Fruit fly (Drosophila melanogaster) whole organism, prepupa: ENCODE measurements around the gene CG14383.

Source experiments
- CG11902 ChIP-seq: fragments of 200-800 bp; sonication (Bioruptor generic); optimal IDR thresholded peaks from 3 replicates; lab custom pipeline; 2016; ENCODE audit warnings: missing biosample characterization, missing genetic modification characterization
- CG15336 ChIP-seq: fragments of 200-800 bp; sonication (Bioruptor generic); IDR thresholded peaks from 2 replicates; pipeline ENCODE4 v1.3.6; 2022; ENCODE audit warnings: missing biosample characterization, missing genetic modification characterization
- CG1621 ChIP-seq: fragments of 200-800 bp; sonication (Bioruptor generic); optimal IDR thresholded peaks from 3 replicates; lab custom pipeline; 2018; ENCODE audit warnings: missing biosample characterization, mild to moderate bottlenecking, missing genetic modification characterization
- CG16779 ChIP-seq: fragments of 200-800 bp; sonication (Bioruptor generic); optimal IDR thresholded peaks from 3 replicates; lab custom pipeline; 2017; ENCODE audit warnings: missing biosample characterization, mild to moderate bottlenecking, missing genetic modification characterization
- CG3032 ChIP-seq: fragments of 200-800 bp; optimal IDR thresholded peaks from 2 replicates; lab custom pipeline; 2019; ENCODE audit warnings: missing biosample characterization, mild to moderate bottlenecking, missing genetic modification characterization, moderate library complexity
- CG31627 ChIP-seq: fragments of 200-800 bp; sonication (Bioruptor generic); optimal IDR thresholded peaks from 3 replicates; lab custom pipeline; 2016; ENCODE audit warnings: missing biosample characterization, missing genetic modification characterization
- CG3919 ChIP-seq: fragments of 200-800 bp; sonication (Bioruptor generic); optimal IDR thresholded peaks from 3 replicates; lab custom pipeline; 2016; ENCODE audit warnings: missing biosample characterization, missing genetic modification characterization
- CG6163 ChIP-seq: fragments of 200-800 bp; sonication (Bioruptor generic); IDR thresholded peaks from 3 replicates; pipeline ENCODE4 v1.3.6; 2022; ENCODE audit warnings: missing biosample characterization, missing genetic modification characterization
- CG6792 ChIP-seq: fragments of 200-800 bp; sonication (Bioruptor generic); optimal IDR thresholded peaks from 3 replicates; lab custom pipeline; 2016; ENCODE audit warnings: missing biosample characterization, missing genetic modification characterization
- CG6854 ChIP-seq: fragments of 200-800 bp; sonication (Bioruptor generic); optimal IDR thresholded peaks from 2 replicates; lab custom pipeline; 2017; ENCODE audit warnings: missing biosample characterization, mild to moderate bottlenecking, missing genetic modification characterization
- CG8119 ChIP-seq: fragments of 200-800 bp; sonication (Bioruptor generic); IDR thresholded peaks from 3 replicates; pipeline ENCODE4 v1.3.6; 2022; ENCODE audit warnings: missing biosample characterization, missing genetic modification characterization
- CG8319 ChIP-seq: fragments of 200-800 bp; sonication (Bioruptor generic); optimal IDR thresholded peaks from 3 replicates; lab custom pipeline; 2016; ENCODE audit warnings: missing biosample characterization, missing genetic modification characterization
- CG8632 ChIP-seq: fragments of 200-800 bp; sonication (Bioruptor generic); optimal IDR thresholded peaks from 3 replicates; lab custom pipeline; 2016; ENCODE audit warnings: missing biosample characterization, missing genetic modification characterization
- Eip75B ChIP-seq: fragments of 200-800 bp; sonication (Bioruptor generic); optimal IDR thresholded peaks from 3 replicates; lab custom pipeline; 2016; ENCODE audit warnings: missing biosample characterization, missing genetic modification characterization
- Eip78C ChIP-seq: fragments of 200-800 bp; sonication (Bioruptor generic); peaks from one replicate; lab custom pipeline; 2016; ENCODE audit warnings: missing biosample characterization, missing genetic modification characterization
- Ets21C ChIP-seq: fragments of 200-800 bp; sonication (Bioruptor generic); optimal IDR thresholded peaks from 3 replicates; lab custom pipeline; 2016; ENCODE audit warnings: missing biosample characterization, missing genetic modification characterization
- Ets96B ChIP-seq: fragments of 200-800 bp; optimal IDR thresholded peaks from 2 replicates; lab custom pipeline; 2019; ENCODE audit warnings: missing biosample characterization, mild to moderate bottlenecking, missing genetic modification characterization, moderate library complexity
- Gug ChIP-seq: fragments of 200-800 bp; sonication (Bioruptor generic); IDR thresholded peaks from 2 replicates; pipeline ENCODE4 v1.3.6; 2022; ENCODE audit warnings: missing biosample characterization, missing genetic modification characterization
- Hr39 ChIP-seq: fragments of 200-800 bp; sonication (Bioruptor generic); optimal IDR thresholded peaks from 2 replicates; lab custom pipeline; 2016; ENCODE audit warnings: missing biosample characterization, missing genetic modification characterization
- Hr4 ChIP-seq: fragments of 200-800 bp; sonication (Bioruptor generic); optimal IDR thresholded peaks from 3 replicates; lab custom pipeline; 2016; ENCODE audit warnings: missing biosample characterization, missing genetic modification characterization
- Met ChIP-seq: fragments of 200-800 bp; sonication (Bioruptor generic); optimal IDR thresholded peaks from 3 replicates; lab custom pipeline; 2016; ENCODE audit warnings: missing biosample characterization, missing genetic modification characterization
- OdsH ChIP-seq: fragments of 200-800 bp; sonication (Bioruptor generic); optimal IDR thresholded peaks from 3 replicates; lab custom pipeline; 2016; ENCODE audit warnings: missing biosample characterization, missing genetic modification characterization
- Sox102F ChIP-seq: fragments of 200-800 bp; sonication (Bioruptor generic); optimal IDR thresholded peaks from 2 replicates; lab custom pipeline; 2016; ENCODE audit warnings: missing biosample characterization, mild to moderate bottlenecking, missing genetic modification characterization
- Sox14 ChIP-seq: fragments of 200-800 bp; sonication (Bioruptor generic); optimal IDR thresholded peaks from 3 replicates; lab custom pipeline; 2016; ENCODE audit warnings: missing biosample characterization, missing genetic modification characterization
- cyc ChIP-seq: fragments of 200-800 bp; sonication (Bioruptor generic); optimal IDR thresholded peaks from 3 replicates; lab custom pipeline; 2016; ENCODE audit warnings: missing biosample characterization, missing genetic modification characterization
- dac ChIP-seq: fragments of 200-800 bp; sonication (Bioruptor generic); optimal IDR thresholded peaks from 2 replicates; lab custom pipeline; 2017; ENCODE audit warnings: missing biosample characterization, mild to moderate bottlenecking, missing genetic modification characterization
- dsx ChIP-seq: fragments of 200-800 bp; optimal IDR thresholded peaks from 3 replicates; lab custom pipeline; 2019; ENCODE audit warnings: missing biosample characterization, mild to moderate bottlenecking, missing genetic modification characterization, moderate library complexity; ENCODE audit not compliant: poor library complexity, severe bottlenecking
- esn ChIP-seq: fragments of 200-800 bp; sonication (Bioruptor generic); optimal IDR thresholded peaks from 2 replicates; lab custom pipeline; 2016; ENCODE audit warnings: missing biosample characterization, mild to moderate bottlenecking, missing genetic modification characterization, moderate library complexity
- fd59A ChIP-seq: fragments of 200-800 bp; sonication (Bioruptor generic); optimal IDR thresholded peaks from 2 replicates; lab custom pipeline; 2017; ENCODE audit warnings: missing biosample characterization, mild to moderate bottlenecking, missing genetic modification characterization, missing genetic modification reagents
- lz ChIP-seq: fragments of 200-800 bp; sonication (Bioruptor generic); optimal IDR thresholded peaks from 3 replicates; lab custom pipeline; 2016; ENCODE audit warnings: missing biosample characterization, missing genetic modification characterization
- net ChIP-seq: fragments of 200-800 bp; sonication (Bioruptor generic); optimal IDR thresholded peaks from 3 replicates; lab custom pipeline; 2016; ENCODE audit warnings: missing biosample characterization, missing genetic modification characterization
- pdm3 ChIP-seq: fragments of 200-800 bp; sonication (Bioruptor generic); optimal IDR thresholded peaks from 3 replicates; lab custom pipeline; 2016; ENCODE audit warnings: missing biosample characterization, missing genetic modification characterization
- ss ChIP-seq, 2 experiments: fragments of 200-800 bp; sonication (Bioruptor generic); optimal IDR thresholded peaks; 2 replicates in 1 of 2; 3 replicates in 1 of 2; lab custom pipeline; 2017 to 2018; ENCODE audit warnings: mild to moderate bottlenecking in 2 of 2, missing biosample characterization in 2 of 2, missing genetic modification characterization in 2 of 2, moderate library complexity in 1 of 2
- svp ChIP-seq: fragments of 200-800 bp; sonication (Bioruptor generic); peaks from one replicate; lab custom pipeline; 2016; ENCODE audit warnings: missing biosample characterization, missing genetic modification characterization
- topi ChIP-seq: fragments of 200-800 bp; sonication (Bioruptor generic); optimal IDR thresholded peaks from 3 replicates; lab custom pipeline; 2016; ENCODE audit warnings: missing biosample characterization, missing genetic modification characterization
- vri ChIP-seq: fragments of 200-800 bp; sonication (Bioruptor generic); optimal IDR thresholded peaks from 3 replicates; lab custom pipeline; 2016; ENCODE audit warnings: missing biosample characterization, mild to moderate bottlenecking, missing genetic modification characterization

The CG14383 gene

dm6 chr3R:13012351-13012750 is 24.0 kb upstream of the CG14383 start (continued):
- peak; percentile 72 for TF ChIP-seq CG3919
- peak; percentile 63 for TF ChIP-seq Ets96B (tag; lab: Kevin White, UChicago)
- TF ChIP-seq svp (GFP tag; lab: Kevin White, UChicago), result peak; percentile 87
- TF ChIP-seq Sox102F (GFP tag; lab: Kevin White, UChicago), result peak; percentile 71
- TF ChIP-seq OdsH (GFP tag; lab: Kevin White, UChicago), result peak; percentile 77
- TF ChIP-seq dsx, result peak; percentile 48
- peak; percentile 26 for TF ChIP-seq CG6854 (GFP tag; lab: Kevin White, UChicago)
- TF ChIP-seq pdm3 (GFP tag; lab: Kevin White, UChicago), result peak; percentile 78
- TF ChIP-seq, all 60 proteins: peak for 55

dm6 chr3R:13011621-13011963 is 23.3 kb upstream of the CG14383 start, which contains the start of gene CtBP:
Gene CtBP (plus strand): TSS chr3R:13011649.
- peak; percentile 40 for TF ChIP-seq CG6854 (GFP tag; lab: Kevin White, UChicago)
- TF ChIP-seq Met (GFP tag; lab: Kevin White, UChicago), result no peak
- peak in 1 of 2 experiments; percentile 31 for TF ChIP-seq ss (GFP tag; optimal IDR thresholded peaks at IDR 0.05; lab: Kevin White, UChicago)
- TF ChIP-seq pdm3 (GFP tag; lab: Kevin White, UChicago), result no peak
- peak; percentile 92 for TF ChIP-seq CG1621 (tag; lab: Kevin White, UChicago)
- TF ChIP-seq Hr39 (GFP tag; lab: Kevin White, UChicago), result no peak
- no peak for TF ChIP-seq dac (GFP tag; lab: Kevin White, UChicago)
- TF ChIP-seq CG8119 (GFP tag; lab: Robert Waterston, UW), result 0 out of 3 replicates have a peak, but pooled peaks have one; percentile 26
- peak; percentile 15 for TF ChIP-seq CG16779
- no peak for TF ChIP-seq CG11902 (GFP tag; lab: Kevin White, UChicago)

dm6 chr3R:13010905-13011620 is 22.8 kb upstream of the CG14383 start, which contains the start of gene CG8031:
Gene CG8031 (minus strand): TSS chr3R:13011310.
- TF ChIP-seq Sox14 (GFP tag; lab: Kevin White, UChicago) (peak; percentile 87), topi (GFP tag; lab: Kevin White, UChicago) (no peak), Eip78C (GFP tag; lab: Kevin White, UChicago) (peak; percentile 31), CG8319 (GFP tag; lab: Kevin White, UChicago) (peak; percentile 21), CG8119 (GFP tag; lab: Robert Waterston, UW) (0 out of 3 replicates have a peak, but pooled peaks have one; percentile 28), CG6792 (GFP tag; lab: Kevin White, UChicago) (no peak), Hr4 (no peak), CG6163 (peak; percentile 50; the same call in 1 of the 3 replicates), vri (GFP tag; lab: Kevin White, UChicago) (peak; percentile 73), CG15336 (GFP tag; lab: Robert Waterston, UW) (0 out of 2 replicates have a peak, but pooled peaks have one; percentile 17), CG6854 (GFP tag; lab: Kevin White, UChicago) (peak; percentile 2)

- TF ChIP-seq lz (GFP tag; lab: Kevin White, UChicago), result no peak
- no peak for TF ChIP-seq fd59A
Observed at dm6 chr3R:13009595-13009994, 21.3 kb upstream of the CG14383 start, which contains the start of gene CG11656. Gene CG11656 (plus strand): TSS chr3R:13009895.

- TF ChIP-seq Ets21C (GFP tag; lab: Kevin White, UChicago), result no peak
- TF ChIP-seq fd59A, result no peak
- peak; percentile 42 for TF ChIP-seq CG6854 (GFP tag; lab: Kevin White, UChicago)
Observed at dm6 chr3R:12998234-12998591, 9.9 kb upstream of the CG14383 start.

dm6 chr3R:12997550-12998233 is 9.4 kb upstream of the CG14383 start, which contains the start of the genes CG17327, CG44194 and CG7518:
Gene CG17327 (minus strand): TSS chr3R:12997726.
Gene CG44194 (minus strand): TSS chr3R:12997726.
Gene CG7518 (plus strand): TSS chr3R:12998089.
- TF ChIP-seq Ets21C (GFP tag; lab: Kevin White, UChicago) (no peak), Met (GFP tag; lab: Kevin White, UChicago) (no peak), CG31627 (GFP tag; lab: Kevin White, UChicago) (peak; percentile 1), Eip75B (GFP tag; lab: Kevin White, UChicago) (no peak), Gug (GFP tag; lab: Robert Waterston, UW) (no peak), cyc (GFP tag; lab: Kevin White, UChicago) (peak; percentile 22), CG3032 (tag; lab: Kevin White, UChicago) (peak; percentile 25), CG8632 (GFP tag; lab: Kevin White, UChicago) (no peak), esn (GFP tag; lab: Kevin White, UChicago) (peak; percentile 27), CG6163 (no peak), net (no peak), Ets96B (tag; lab: Kevin White, UChicago) (no peak), CG6792 (GFP tag; lab: Kevin White, UChicago) (no peak)
